Fruit fly (Drosophila melanogaster) whole organism, embryonic: ENCODE measurements around the gene mib2.

ENCODE experiments used
- CG10543 ChIP-seq: fragments of 200-800 bp; sonication (Bioruptor generic); optimal IDR thresholded peaks from 3 replicates; lab custom pipeline; 2017; ENCODE audit warnings: missing biosample characterization, mild to moderate bottlenecking, missing genetic modification characterization, moderate library complexity
- CG11456 ChIP-seq: fragments of 200-800 bp; sonication (Bioruptor generic); IDR thresholded peaks from 3 replicates; pipeline ENCODE4 v1.3.6; 2022; ENCODE audit warnings: missing biosample characterization, missing genetic modification characterization
- CG11695 ChIP-seq: fragments of 200-800 bp; sonication (Bioruptor generic); IDR thresholded peaks from 3 replicates; pipeline ENCODE4 v1.3.6; 2022; ENCODE audit warnings: missing biosample characterization, missing genetic modification characterization
- CG11723 ChIP-seq: fragments of 200-800 bp; sonication (Bioruptor generic); optimal IDR thresholded peaks from 2 replicates; lab custom pipeline; 2017; ENCODE audit warnings: missing biosample characterization, mild to moderate bottlenecking, missing genetic modification characterization
- CG12104 ChIP-seq: fragments of 200-800 bp; sonication (Bioruptor generic); optimal IDR thresholded peaks from 3 replicates; lab custom pipeline; 2016; ENCODE audit warnings: missing biosample characterization, missing genetic modification characterization
- CG12942 ChIP-seq: fragments of 200-800 bp; sonication (Bioruptor generic); optimal IDR thresholded peaks from 3 replicates; lab custom pipeline; 2016; ENCODE audit warnings: missing biosample characterization, missing genetic modification characterization
- CG14441 ChIP-seq: fragments of 200-800 bp; sonication (Bioruptor generic); IDR thresholded peaks from 2 replicates; pipeline ENCODE4 v1.3.6; 2022; ENCODE audit warnings: missing biosample characterization, missing genetic modification characterization
- CG17361 ChIP-seq: fragments of 200-800 bp; sonication (Bioruptor generic); IDR thresholded peaks from 3 replicates; pipeline ENCODE4 v1.3.6; 2022; ENCODE audit warnings: missing biosample characterization, missing genetic modification characterization
- CG17829 ChIP-seq: fragments of 200-800 bp; optimal IDR thresholded peaks from 2 replicates; lab custom pipeline; 2019; ENCODE audit warnings: missing biosample characterization, mild to moderate bottlenecking, missing genetic modification characterization, moderate library complexity
- CG18011 ChIP-seq: fragments of 200-800 bp; sonication (Bioruptor generic); optimal IDR thresholded peaks from 2 replicates; lab custom pipeline; 2017; ENCODE audit warnings: missing biosample characterization, missing genetic modification characterization, mild to moderate bottlenecking, moderate library complexity, missing genotype
- CG2116 ChIP-seq: fragments of 200-800 bp; sonication (Bioruptor generic); optimal IDR thresholded peaks from 3 replicates; lab custom pipeline; 2018; ENCODE audit warnings: missing biosample characterization, mild to moderate bottlenecking, missing genetic modification characterization
- CG30431 ChIP-seq: fragments of 200-800 bp; sonication (Bioruptor generic); optimal IDR thresholded peaks from 2 replicates; lab custom pipeline; 2017; ENCODE audit warnings: missing biosample characterization, missing genetic modification characterization
- CG31441 ChIP-seq: fragments of 200-800 bp; sonication (Bioruptor generic); IDR thresholded peaks from 2 replicates; pipeline ENCODE4 v1.3.6; 2022; ENCODE audit warnings: missing biosample characterization, missing genetic modification characterization
- CG32772 ChIP-seq: fragments of 200-800 bp; sonication (Bioruptor generic); IDR thresholded peaks from 2 replicates; pipeline ENCODE4 v1.3.6; 2022; ENCODE audit warnings: missing biosample characterization, missing genetic modification characterization
- CG4360 ChIP-seq: fragments of 200-800 bp; sonication (Bioruptor generic); IDR thresholded peaks from 2 replicates; pipeline ENCODE4 v1.3.6; 2022; ENCODE audit warnings: missing biosample characterization, missing genetic modification characterization
- CG4707 ChIP-seq: fragments of 200-800 bp; sonication (Bioruptor generic); optimal IDR thresholded peaks from 2 replicates; lab custom pipeline; 2018; ENCODE audit warnings: missing biosample characterization, mild to moderate bottlenecking, missing genetic modification characterization, moderate library complexity
- CG6813 ChIP-seq: fragments of 200-800 bp; sonication (Bioruptor generic); optimal IDR thresholded peaks from 2 replicates; lab custom pipeline; 2017; ENCODE audit warnings: missing biosample characterization, missing genetic modification characterization, mild to moderate bottlenecking, moderate library complexity, missing genetic modification reagents
- CG7556 ChIP-seq: fragments of 200-800 bp; sonication (Bioruptor generic); optimal IDR thresholded peaks from 2 replicates; lab custom pipeline; 2017; ENCODE audit warnings: missing biosample characterization, mild to moderate bottlenecking, missing genetic modification characterization
- CG8089 ChIP-seq: fragments of 200-800 bp; sonication (Bioruptor generic); optimal IDR thresholded peaks from 3 replicates; lab custom pipeline; 2016; ENCODE audit warnings: missing biosample characterization, missing genetic modification characterization
- CG8359 ChIP-seq: fragments of 200-800 bp; sonication (Bioruptor generic); optimal IDR thresholded peaks from 2 replicates; lab custom pipeline; 2017; ENCODE audit warnings: missing biosample characterization, mild to moderate bottlenecking, missing genetic modification characterization, borderline replicate concordance
- CG9817 ChIP-seq: fragments of 200-800 bp; sonication (Bioruptor generic); optimal IDR thresholded peaks from 2 replicates; lab custom pipeline; 2018; ENCODE audit warnings: missing biosample characterization, mild to moderate bottlenecking, missing genetic modification characterization, moderate library complexity
- CG9932 ChIP-seq: fragments of 200-800 bp; sonication (Bioruptor generic); IDR thresholded peaks from 2 replicates; pipeline ENCODE4 v1.3.6; 2022; ENCODE audit warnings: missing biosample characterization, missing genetic modification characterization
- CHES-1-like ChIP-seq: fragments of 200-800 bp; sonication (Bioruptor generic); optimal IDR thresholded peaks from 2 replicates; lab custom pipeline; 2016; ENCODE audit warnings: missing biosample characterization, missing genetic modification characterization
- D19A ChIP-seq: fragments of 200-800 bp; optimal IDR thresholded peaks from 3 replicates; lab custom pipeline; 2019; ENCODE audit warnings: missing biosample characterization, mild to moderate bottlenecking, missing genetic modification characterization, moderate library complexity
- Dbx ChIP-seq: fragments of 200-800 bp; sonication (Bioruptor generic); IDR thresholded peaks from 3 replicates; pipeline ENCODE4 v1.3.6; 2022; ENCODE audit warnings: missing biosample characterization, missing genetic modification characterization
- Dfd ChIP-seq, 2 experiments: fragments of >200 bp; optimal IDR thresholded peaks; 2 replicates each; lab custom pipeline; 2017; ENCODE audit warnings: missing biosample characterization in 2 of 2, missing genetic modification characterization in 2 of 2
- Dip2 ChIP-seq: fragments of 200-800 bp; sonication (Bioruptor generic); IDR thresholded peaks from 2 replicates; pipeline ENCODE4 v1.3.6; 2022; ENCODE audit warnings: missing biosample characterization, missing genetic modification characterization
- Eip74EF ChIP-seq, 2 experiments: fragments of 200-800 bp in 1 of 2; fragments of >200 bp in 1 of 2; sonication (Bioruptor generic) in 1 of 2; optimal IDR thresholded peaks; 2 replicates each; lab custom pipeline; 2017 to 2019; ENCODE audit warnings: missing biosample characterization in 2 of 2, missing genetic modification characterization in 2 of 2, mild to moderate bottlenecking in 1 of 2, moderate library complexity in 1 of 2
- Ets97D ChIP-seq: fragments of 200-800 bp; sonication (Bioruptor generic); optimal IDR thresholded peaks from 3 replicates; lab custom pipeline; 2016; ENCODE audit warnings: missing biosample characterization, missing genetic modification characterization
- Hey ChIP-seq: fragments of 200-800 bp; sonication (Bioruptor generic); optimal IDR thresholded peaks from 3 replicates; lab custom pipeline; 2018; ENCODE audit warnings: missing biosample characterization, mild to moderate bottlenecking, missing genetic modification characterization
- Lim3 ChIP-seq: fragments of 200-800 bp; sonication (Bioruptor generic); IDR thresholded peaks from 2 replicates; pipeline ENCODE4 v1.3.6; 2022; ENCODE audit warnings: missing biosample characterization, missing genetic modification characterization
- Xrp1 ChIP-seq: fragments of 200-800 bp; sonication (Bioruptor generic); IDR thresholded peaks from 2 replicates; pipeline ENCODE4 v1.3.6; 2022; ENCODE audit warnings: missing biosample characterization, missing genetic modification characterization
- abd-A ChIP-seq: fragments of 200-800 bp; sonication (Bioruptor generic); optimal IDR thresholded peaks from 3 replicates; lab custom pipeline; 2019; ENCODE audit warnings: missing biosample characterization, mild to moderate bottlenecking, missing genetic modification characterization, moderate library complexity
- al ChIP-seq: fragments of 200-800 bp; sonication (Bioruptor generic); IDR thresholded peaks from 2 replicates; pipeline ENCODE4 v1.3.6; 2022; ENCODE audit warnings: missing biosample characterization, missing genetic modification characterization
- bcd ChIP-seq: fragments of 200-800 bp; sonication (Bioruptor generic); optimal IDR thresholded peaks from 2 replicates; lab custom pipeline; 2017; ENCODE audit warnings: missing biosample characterization, mild to moderate bottlenecking, missing genetic modification characterization
- crol ChIP-seq: fragments of 200-800 bp; sonication (Bioruptor generic); IDR thresholded peaks from 2 replicates; pipeline ENCODE4 v1.3.6; 2022; ENCODE audit warnings: missing biosample characterization, missing genetic modification characterization
- dysf ChIP-seq: fragments of 200-800 bp; sonication (Bioruptor generic); IDR thresholded peaks from 3 replicates; pipeline ENCODE4 v1.3.6; 2022; ENCODE audit warnings: missing biosample characterization, missing genetic modification characterization
- exex ChIP-seq: fragments of 200-800 bp; sonication (Bioruptor generic); optimal IDR thresholded peaks from 4 replicates; lab custom pipeline; 2018; ENCODE audit warnings: missing biosample characterization, mild to moderate bottlenecking, missing genetic modification characterization, moderate library complexity
- fd3F ChIP-seq: fragments of 200-800 bp; sonication (Bioruptor generic); optimal IDR thresholded peaks from 2 replicates; lab custom pipeline; 2018; ENCODE audit warnings: missing biosample characterization, mild to moderate bottlenecking, missing genetic modification characterization, moderate library complexity
- fd64A ChIP-seq: fragments of 200-800 bp; sonication (Bioruptor generic); optimal IDR thresholded peaks from 3 replicates; lab custom pipeline; 2018; ENCODE audit warnings: missing biosample characterization, mild to moderate bottlenecking, missing genetic modification characterization
- ham ChIP-seq: fragments of 200-800 bp; sonication (Bioruptor generic); IDR thresholded peaks from 2 replicates; pipeline ENCODE4 v1.3.6; 2022; ENCODE audit warnings: missing biosample characterization, missing genetic modification characterization
- inv ChIP-seq: fragments of 200-800 bp; sonication (Bioruptor generic); IDR thresholded peaks from 2 replicates; pipeline ENCODE4 v1.3.6; 2022; ENCODE audit warnings: missing biosample characterization, missing genetic modification characterization; ENCODE audit not compliant: partially characterized antibody
- jumu ChIP-seq: fragments of 200-800 bp; sonication (Bioruptor generic); optimal IDR thresholded peaks from 3 replicates; lab custom pipeline; 2016; ENCODE audit warnings: missing biosample characterization, missing genetic modification characterization
- lab ChIP-seq: fragments of 200-800 bp; sonication (Bioruptor generic); optimal IDR thresholded peaks from 3 replicates; lab custom pipeline; 2017; ENCODE audit warnings: missing biosample characterization, missing genetic modification characterization, mild to moderate bottlenecking, moderate library complexity, missing genetic modification reagents
- mam ChIP-seq: fragments of 200-800 bp; sonication (Bioruptor generic); optimal IDR thresholded peaks from 3 replicates; lab custom pipeline; 2016; ENCODE audit warnings: missing biosample characterization, missing genetic modification characterization
- nmo ChIP-seq: fragments of 200-800 bp; sonication (Bioruptor generic); optimal IDR thresholded peaks from 2 replicates; lab custom pipeline; 2018; ENCODE audit warnings: missing biosample characterization, mild to moderate bottlenecking, missing genetic modification characterization, moderate library complexity
- prd ChIP-seq, 3 experiments: fragments of >200 bp in 2 of 3; fragments of 200-800 bp in 1 of 3; sonication (Bioruptor generic) in 1 of 3; optimal IDR thresholded peaks in 2 of 3; IDR thresholded peaks in 1 of 3; 2 replicates in 2 of 3; 3 replicates in 1 of 3; pipeline versions ENCODE4 v1.3.6 to Lab custom; 2017 to 2022; ENCODE audit warnings: missing biosample characterization in 1 of 3, missing genetic modification characterization in 1 of 3
- sens-2 ChIP-seq: fragments of 200-800 bp; sonication (Bioruptor generic); IDR thresholded peaks from 2 replicates; pipeline ENCODE4 v1.3.6; 2022; ENCODE audit warnings: missing biosample characterization, missing genetic modification characterization
- tgo ChIP-seq: fragments of 200-800 bp; sonication (Bioruptor generic); IDR thresholded peaks from 3 replicates; pipeline ENCODE4 v1.3.6; 2022; ENCODE audit warnings: missing biosample characterization, missing genetic modification characterization
- tup ChIP-seq: fragments of 200-800 bp; sonication (Bioruptor generic); optimal IDR thresholded peaks from 2 replicates; lab custom pipeline; 2016; ENCODE audit warnings: missing biosample characterization, mild to moderate bottlenecking, missing genetic modification characterization, moderate library complexity

Gene mib2

DNA sequence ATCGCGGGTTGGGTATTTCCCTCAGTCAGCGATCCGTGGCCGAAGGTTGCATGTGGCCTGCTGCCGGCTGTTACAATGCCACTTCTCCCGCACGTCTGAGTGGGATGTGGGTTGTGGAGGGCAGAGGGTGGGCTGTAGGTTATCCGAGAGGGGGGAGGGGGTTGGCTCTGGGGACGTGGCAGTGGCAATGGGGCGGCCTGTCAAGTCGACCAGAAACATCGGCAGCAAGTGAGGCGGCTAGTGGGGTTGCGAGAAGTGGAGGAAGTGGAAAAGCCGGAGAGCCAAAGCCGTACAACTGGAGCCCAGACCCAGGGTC, 9.5 kb upstream of the mib2 start:
- TF ChIP-seq abd-A (tag; lab: Kevin White, UChicago) (peak; percentile 42), dysf (peak; percentile 2; the same call in 1 of the 3 replicates), CG10543 (GFP tag; lab: Kevin White, UChicago) (peak; percentile 60), CG11723 (GFP tag; lab: Kevin White, UChicago) (no peak), Hey (tag; lab: Kevin White, UChicago) (peak; percentile 41), prd (optimal IDR thresholded peaks at IDR 0.05; lab: Kevin White, UChicago) (no peak), prd (GFP tag; IDR thresholded peaks at IDR 0.05; lab: Robert Waterston, UW) (0 out of 3 replicates have a peak, but pooled peaks have one; percentile 1), Eip74EF (GFP tag; optimal IDR thresholded peaks at IDR 0.05; lab: Kevin White, UChicago) (peak in 1 of 2 experiments; percentile 1), CG30431 (no peak), CG2116 (GFP tag; lab: Kevin White, UChicago) (no peak), CG32772 (GFP tag; lab: Robert Waterston, UW) (0 out of 2 replicates have a peak, but pooled peaks have one; percentile 0), jumu (GFP tag; lab: Kevin White, UChicago) (no peak), D19A (peak; percentile 6), CG4707 (GFP tag; lab: Kevin White, UChicago) (no peak), crol (peak; percentile 86), CG8089 (no peak), nmo (GFP tag; lab: Kevin White, UChicago) (no peak), CG31441 (GFP tag; lab: Robert Waterston, UW) (0 out of 2 replicates have a peak, but pooled peaks have one; percentile 6), fd64A (GFP tag; lab: Kevin White, UChicago) (no peak), tgo (GFP tag; lab: Robert Waterston, UW) (no peak), Dbx (GFP tag; lab: Robert Waterston, UW) (no peak), CG12104 (GFP tag; lab: Kevin White, UChicago) (peak; percentile 23), CG7556 (peak; percentile 60), exex (no peak), Ets97D (GFP tag; lab: Kevin White, UChicago) (no peak), al (GFP tag; lab: Robert Waterston, UW) (no peak), Lim3 (no peak), Dip2 (no peak), CG17361 (peak; percentile 24; the same call in 1 of the 3 replicates), CG11456 (GFP tag; lab: Robert Waterston, UW) (peak; percentile 39; the same call in 1 of the 3 replicates), lab (GFP tag; lab: Kevin White, UChicago) (peak; percentile 19), CG6813 (GFP tag; lab: Kevin White, UChicago) (no peak), bcd (GFP tag; lab: Kevin White, UChicago) (peak; percentile 6), inv (GFP tag; lab: Robert Waterston, UW) (no peak), CG14441 (no peak), CG11695 (GFP tag; lab: Robert Waterston, UW) (0 out of 3 replicates have a peak, but pooled peaks have one; percentile 1), Dfd (GFP tag; optimal IDR thresholded peaks at IDR 0.05; lab: Kevin White, UChicago) (no peak)

DNA sequence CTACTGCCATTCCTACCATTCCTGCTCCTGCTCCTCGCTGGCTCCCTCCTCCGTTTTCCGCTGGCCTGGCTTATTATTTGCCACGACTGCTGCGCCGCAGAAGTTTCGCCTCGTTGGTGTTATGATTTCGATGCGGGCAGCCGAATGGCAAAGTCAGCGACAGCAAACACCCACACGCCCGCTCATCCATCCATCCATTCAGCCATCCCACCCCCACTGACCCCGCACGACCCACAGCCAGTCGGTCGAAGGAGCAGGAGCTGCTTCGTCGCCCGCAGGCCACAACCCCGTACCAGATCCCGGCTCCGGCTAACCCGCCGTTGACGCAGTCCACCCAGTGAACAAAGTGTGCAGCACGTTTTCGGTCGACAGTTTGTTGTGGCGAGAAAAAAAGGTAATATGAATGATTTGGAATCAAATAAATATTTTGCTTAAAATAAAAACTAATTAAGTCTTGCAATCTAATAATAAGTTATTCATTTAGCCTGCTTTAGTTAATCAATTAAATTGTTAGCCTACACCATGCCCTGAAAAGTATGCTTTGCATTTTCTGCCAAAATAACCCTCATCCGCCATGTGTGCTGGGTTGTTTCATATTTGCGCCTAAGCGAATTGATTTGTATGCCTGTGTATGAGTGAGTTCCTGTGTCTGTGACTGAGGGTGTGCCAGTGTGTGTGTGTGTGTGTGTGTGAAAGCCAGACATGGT, 7.6 kb upstream of the mib2 start:
- TF ChIP-seq CG9932 (GFP tag; lab: Robert Waterston, UW) (peak; percentile 38; the same call in 1 of the 2 replicates), CG4360 (GFP tag; lab: Robert Waterston, UW) (no peak), prd (optimal IDR thresholded peaks at IDR 0.05; lab: Kevin White, UChicago) (no peak), prd (GFP tag; IDR thresholded peaks at IDR 0.05; lab: Robert Waterston, UW) (peak; percentile 17; the same call in 1 of the 3 replicates), ham (no peak), Xrp1 (GFP tag; lab: Robert Waterston, UW) (peak; percentile 42; the same call in 1 of the 2 replicates), CG8359 (GFP tag; lab: Kevin White, UChicago) (no peak), mam (peak; percentile 50), CG17829 (tag; lab: Kevin White, UChicago) (peak; percentile 21), fd3F (peak; percentile 50), tup (peak; percentile 9), CHES-1-like (GFP tag; lab: Kevin White, UChicago) (no peak), CG18011 (GFP tag; lab: Kevin White, UChicago) (no peak), CG9817 (tag; lab: Kevin White, UChicago) (peak; percentile 22), CG12942 (GFP tag; lab: Kevin White, UChicago) (no peak), sens-2 (GFP tag; lab: Robert Waterston, UW) (no peak)
